Fruit fly (Drosophila melanogaster): ENCODE results near the gene smo.

- TF ChIP-seq usp (GFP tag; optimal IDR thresholded peaks at IDR 0.05) (no peak), rgr (GFP tag; optimal IDR thresholded peaks at IDR 0.05) (no peak), OdsH (GFP tag; optimal IDR thresholded peaks at IDR 0.05) (no peak), Abd-B (GFP tag; optimal IDR thresholded peaks at IDR 0.05) (no peak), h (GFP tag; optimal IDR thresholded peaks at IDR 0.05) (no peak), sage (GFP tag; optimal IDR thresholded peaks at IDR 0.05) (no peak), pan (optimal IDR thresholded peaks at IDR 0.05) (no peak), tai (GFP tag; optimal IDR thresholded peaks at IDR 0.05) (no peak), lola (GFP tag; optimal IDR thresholded peaks at IDR 0.05) (no peak), Mio (GFP tag; optimal IDR thresholded peaks at IDR 0.05) (no peak), Hr78 (GFP tag; optimal IDR thresholded peaks at IDR 0.05) (no peak), psq (GFP tag; optimal IDR thresholded peaks at IDR 0.05) (no peak)
Measured at dm6 chr2L:244559-244958, 32.8 kb upstream of the smo start.
